Worm (Caenorhabditis elegans) whole organism, L4 larva: ENCODE data around the gene alkb-7.

Source experiments
- ZK337.2 ChIP-seq: fragments of 200-800 bp; sonication (Bioruptor generic); IDR thresholded peaks from 2 replicates; pipeline ENCODE4 v1.3.6; 2022; ENCODE audit warnings: missing genetic modification reagents, missing genetic modification characterization, missing compliant biosample characterization
- ama-1 ChIP-seq: fragments of 150-350 bp; optimal IDR thresholded peaks from 2 replicates; lab custom pipeline; 2014; ENCODE audit warnings: inconsistent platforms, mixed read lengths
- duxl-1 ChIP-seq: sonication (generic microtip); optimal IDR thresholded peaks from 2 replicates; lab custom pipeline; 2016; ENCODE audit warnings: mild to moderate bottlenecking, missing genetic modification characterization, moderate library complexity, missing compliant biosample characterization; ENCODE audit not compliant: poor library complexity
- nhr-10 ChIP-seq: fragments of 150-350 bp; optimal IDR thresholded peaks from 2 replicates; lab custom pipeline; 2014; ENCODE audit warnings: missing biosample characterization, missing genetic modification characterization
- nhr-102 ChIP-seq: sonication (generic microtip); optimal IDR thresholded peaks from 2 replicates; lab custom pipeline; 2016; ENCODE audit warnings: mild to moderate bottlenecking, missing genetic modification characterization, moderate library complexity, missing compliant biosample characterization
- sdz-12 ChIP-seq: fragments of 200-800 bp; sonication (Bioruptor generic); optimal IDR thresholded peaks from 2 replicates; lab custom pipeline; 2018; ENCODE audit warnings: mild to moderate bottlenecking, missing genetic modification characterization, missing compliant biosample characterization
- zfp-3 ChIP-seq: fragments of 200-800 bp; sonication (Bioruptor generic); conservative IDR thresholded peaks from 2 replicates; pipeline ENCODE4 v1.3.6; 2022; ENCODE audit warnings: missing genetic modification reagents, missing genetic modification characterization, missing compliant biosample characterization

DNA sequence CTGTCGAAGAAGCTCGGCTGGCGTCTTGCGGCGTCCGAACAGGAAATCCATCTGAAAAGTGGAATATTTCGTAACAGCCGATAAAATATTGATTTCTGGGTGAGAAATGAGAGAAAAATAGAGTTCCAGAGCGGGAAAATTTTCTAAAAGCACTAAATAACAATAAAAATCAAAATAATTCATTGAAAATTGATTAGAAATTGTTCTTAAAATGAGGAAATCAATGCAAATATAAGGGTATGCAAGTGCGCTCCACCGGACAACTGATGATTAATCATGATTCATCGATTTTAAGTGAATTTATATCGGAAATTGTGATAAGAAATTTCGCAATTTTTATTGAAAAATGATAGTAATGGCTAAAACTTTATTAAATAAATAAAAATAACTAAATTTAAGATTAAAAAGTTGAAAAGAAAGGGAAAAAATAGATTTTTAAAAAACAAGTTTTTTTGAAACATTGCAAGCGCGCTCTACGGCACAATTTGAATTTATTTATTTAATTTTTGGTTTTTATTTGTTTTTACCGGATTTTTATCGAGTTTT lies 19.7 kb downstream of the alkb-7 start, which contains the start of the genes vps-2 and tiar-2:
- TF ChIP-seq nhr-10 (tag; lab: Kevin White, UChicago) (no peak), nhr-102 (peak; percentile 26), duxl-1 (tag; lab: Kevin White, UChicago) (no peak), ama-1 (lab: Kevin White, UChicago) (no peak), ZK337.2 (GFP tag; lab: Robert Waterston, UW) (no peak), zfp-3 (GFP tag; lab: Robert Waterston, UW) (no peak), sdz-12 (GFP tag; lab: Kevin White, UChicago) (no peak)
